Fruit fly (Drosophila melanogaster) S2 (cell line): ENCODE results near the gene CG13676.

Experiments used
- CG8478 ChIP-seq: fragments of >200 bp; optimal IDR thresholded peaks from 2 replicates; lab custom pipeline; 2018
- CTCF ChIP-seq, 2 experiments: fragments of >200 bp; optimal IDR thresholded peaks; 2 replicates each; lab custom pipeline; 2018

dm6 chr3L:8128396-8129050, 23.1 kb downstream of the CG13676 start:
- TF ChIP-seq CG8478 (lab: Kevin White, UChicago) (no peak), CTCF (optimal IDR thresholded peaks at IDR 0.05; lab: Kevin White, UChicago) (no peak)
